Worm (Caenorhabditis elegans) whole organism, late embryonic: Measurements from ENCODE around the gene fbxa-32.

Experiments used
- K02D7.2 ChIP-seq: sonication (generic microtip); optimal IDR thresholded peaks from 2 replicates; lab custom pipeline; 2017; ENCODE audit warnings: mild to moderate bottlenecking, missing genetic modification characterization, missing compliant biosample characterization
- ama-1 ChIP-seq: fragments of 150-350 bp; optimal IDR thresholded peaks from 2 replicates; lab custom pipeline; 2014
- ets-4 ChIP-seq: sonication (generic microtip); optimal IDR thresholded peaks from 2 replicates; lab custom pipeline; 2016; ENCODE audit warnings: missing genetic modification characterization, missing compliant biosample characterization
- eyg-1 ChIP-seq: sonication (generic microtip); optimal IDR thresholded peaks from 2 replicates; lab custom pipeline; 2016; ENCODE audit warnings: missing genotype, missing genetic modification characterization, missing compliant biosample characterization
- fkh-10 ChIP-seq: fragments of 150-350 bp; optimal IDR thresholded peaks from 2 replicates; lab custom pipeline; 2014; ENCODE audit warnings: missing biosample characterization, missing genetic modification reagents, missing genetic modification characterization
- fkh-6 ChIP-seq: sonication (generic microtip); optimal IDR thresholded peaks from 2 replicates; lab custom pipeline; 2016; ENCODE audit warnings: missing genetic modification characterization, missing compliant biosample characterization
- nhr-11 ChIP-seq: fragments of 150-350 bp; optimal IDR thresholded peaks from 2 replicates; lab custom pipeline; 2014; ENCODE audit warnings: missing biosample characterization, missing genetic modification characterization
- pat-9 ChIP-seq: fragments of 200-800 bp; sonication (Bioruptor generic); optimal IDR thresholded peaks from 2 replicates; lab custom pipeline; 2018; ENCODE audit warnings: mild to moderate bottlenecking, missing genetic modification characterization, moderate library complexity, missing compliant biosample characterization
- pha-4 ChIP-seq: fragments of 150-350 bp; optimal IDR thresholded peaks from 2 replicates; lab custom pipeline; 2018; ENCODE audit warnings: missing biosample characterization, missing genetic modification reagents, missing genetic modification characterization
- pqm-1 ChIP-seq: sonication (generic microtip); optimal IDR thresholded peaks from 2 replicates; lab custom pipeline; 2016; ENCODE audit warnings: missing genetic modification characterization, missing compliant biosample characterization
- syd-9 ChIP-seq: sonication (generic microtip); optimal IDR thresholded peaks from 2 replicates; lab custom pipeline; 2016; ENCODE audit warnings: mild to moderate bottlenecking, missing genetic modification characterization, moderate library complexity, missing compliant biosample characterization
- tbx-7 ChIP-seq: sonication (generic microtip); optimal IDR thresholded peaks from 2 replicates; lab custom pipeline; 2016; ENCODE audit warnings: missing genotype, missing genetic modification characterization, missing compliant biosample characterization
- unc-86 ChIP-seq: sonication (generic microtip); optimal IDR thresholded peaks from 2 replicates; lab custom pipeline; 2016; ENCODE audit warnings: missing genetic modification characterization, missing compliant biosample characterization

DNA sequence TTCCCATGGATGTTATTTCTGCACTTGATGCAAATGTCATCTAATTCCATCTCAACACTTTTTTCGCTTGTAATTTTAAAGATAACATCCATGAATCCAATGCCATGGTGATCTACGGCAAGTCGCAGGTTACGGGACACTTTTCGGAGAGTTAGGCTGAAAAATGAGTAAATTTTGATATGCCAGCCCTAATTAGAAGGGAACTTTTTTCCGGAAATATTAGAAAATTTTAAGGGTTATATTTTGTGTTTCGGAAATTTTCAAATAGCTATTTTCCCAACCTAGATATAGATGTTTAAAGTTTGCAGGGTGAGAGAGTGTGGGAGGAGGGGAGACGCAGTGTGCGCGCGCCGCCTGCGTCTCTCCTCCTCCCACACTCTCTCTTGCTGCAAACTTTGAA is 38.3 kb upstream of the fbxa-32 start:
- TF ChIP-seq ama-1 (lab: Kevin White, UChicago) = no peak
- no peak for TF ChIP-seq syd-9 (tag; lab: Kevin White, UChicago)
- TF ChIP-seq K02D7.2 = no peak
- TF ChIP-seq fkh-6 (tag; lab: Kevin White, UChicago) = no peak
- no peak for TF ChIP-seq pat-9 (tag; lab: Kevin White, UChicago)
- TF ChIP-seq pha-4 = no peak
- TF ChIP-seq eyg-1 (tag; lab: Kevin White, UChicago) = no peak
- no peak for TF ChIP-seq ets-4 (tag; lab: Kevin White, UChicago)
- no peak for TF ChIP-seq tbx-7
- TF ChIP-seq unc-86 (tag; lab: Kevin White, UChicago) = no peak
- no peak for TF ChIP-seq nhr-11 (tag; lab: Kevin White, UChicago)
- no peak for TF ChIP-seq fkh-10 (GFP tag; lab: Kevin White, UChicago)
- no peak for TF ChIP-seq pqm-1 (tag; lab: Kevin White, UChicago)
